Worm (Caenorhabditis elegans) whole organism, L4 larva: Measurements from ENCODE around the gene C05G5.7.

ENCODE experiments used
- F10B5.3 ChIP-seq: sonication (generic microtip); optimal IDR thresholded peaks from 2 replicates; lab custom pipeline; 2016; ENCODE audit warnings: mild to moderate bottlenecking, missing genetic modification characterization, missing compliant biosample characterization
- F49E8.2 ChIP-seq: sonication (generic microtip); optimal IDR thresholded peaks from 2 replicates; lab custom pipeline; 2016; ENCODE audit warnings: missing compliant biosample characterization, mild to moderate bottlenecking, missing genetic modification characterization, borderline replicate concordance
- R02D3.7 ChIP-seq: fragments of 150-350 bp; sonication (generic microtip); optimal IDR thresholded peaks from 3 replicates; lab custom pipeline; 2014; ENCODE audit warnings: missing biosample characterization, missing genetic modification characterization
- Y105C5A.15 ChIP-seq: fragments of 200-800 bp; sonication (Bioruptor generic); IDR thresholded peaks from 2 replicates; pipeline ENCODE4 v1.3.6; 2022; ENCODE audit warnings: missing genetic modification characterization, missing compliant biosample characterization
- ZK546.5 ChIP-seq, 2 experiments: sonication (generic microtip); optimal IDR thresholded peaks; 2 replicates each; lab custom pipeline; 2017; ENCODE audit warnings: missing biosample characterization in 2 of 2, missing genetic modification characterization in 2 of 2
- aha-1 ChIP-seq: fragments of 150-350 bp; peaks from one replicate; lab custom pipeline; 2014; ENCODE audit warnings: missing biosample characterization, missing genetic modification characterization
- ceh-28 ChIP-seq: fragments of 150-350 bp; optimal IDR thresholded peaks from 2 replicates; lab custom pipeline; 2014; ENCODE audit warnings: missing biosample characterization, missing genetic modification reagents, missing genetic modification characterization
- ceh-62 ChIP-seq: sonication (generic microtip); optimal IDR thresholded peaks from 2 replicates; lab custom pipeline; 2017; ENCODE audit warnings: missing biosample characterization, missing genetic modification characterization
- cey-2 ChIP-seq: sonication (generic microtip); optimal IDR thresholded peaks from 3 replicates; lab custom pipeline; 2017; ENCODE audit warnings: missing genetic modification characterization, mild to moderate bottlenecking, missing compliant biosample characterization, antibody characterized with exemption, borderline replicate concordance; ENCODE audit not compliant: insufficient read depth
- daf-12 ChIP-seq: fragments of 150-350 bp; optimal IDR thresholded peaks from 2 replicates; lab custom pipeline; 2014; ENCODE audit warnings: missing biosample characterization, missing genetic modification reagents, missing genetic modification characterization
- daf-19 ChIP-seq: fragments of 200-800 bp; sonication (Bioruptor generic); conservative IDR thresholded peaks from 2 replicates; pipeline ENCODE4 v1.3.6; 2022; ENCODE audit warnings: missing genetic modification characterization, missing compliant biosample characterization
- daf-8 ChIP-seq: fragments of 200-800 bp; sonication (Bioruptor generic); IDR thresholded peaks from 2 replicates; pipeline ENCODE4 v1.3.6; 2022; ENCODE audit warnings: missing genetic modification characterization, missing compliant biosample characterization
- dmd-6 ChIP-seq: fragments of 200-800 bp; sonication (Bioruptor generic); IDR thresholded peaks from 2 replicates; pipeline ENCODE4 v1.3.6; 2022; ENCODE audit warnings: missing genetic modification reagents, missing genetic modification characterization, missing compliant biosample characterization
- dmd-9 ChIP-seq: fragments of 200-800 bp; sonication (Bioruptor generic); IDR thresholded peaks from 2 replicates; pipeline ENCODE4 v1.3.6; 2022; ENCODE audit warnings: missing genetic modification reagents, missing genetic modification characterization, missing compliant biosample characterization
- duxl-1 ChIP-seq: sonication (generic microtip); optimal IDR thresholded peaks from 2 replicates; lab custom pipeline; 2016; ENCODE audit warnings: mild to moderate bottlenecking, missing genetic modification characterization, moderate library complexity, missing compliant biosample characterization; ENCODE audit not compliant: poor library complexity
- dve-1 ChIP-seq: sonication (generic microtip); optimal IDR thresholded peaks from 2 replicates; lab custom pipeline; 2017; ENCODE audit warnings: antibody characterized with exemption, mild to moderate bottlenecking, missing genetic modification characterization, missing compliant biosample characterization; ENCODE audit not compliant: insufficient read depth
- egl-27 ChIP-seq: sonication (generic microtip); optimal IDR thresholded peaks from 3 replicates; lab custom pipeline; 2017; ENCODE audit warnings: missing biosample characterization, missing genetic modification reagents, missing genetic modification characterization
- egl-43 ChIP-seq: fragments of 200-800 bp; sonication (Bioruptor generic); IDR thresholded peaks from 2 replicates; pipeline ENCODE4 v1.3.6; 2022; ENCODE audit warnings: missing genetic modification reagents, missing genetic modification characterization, missing compliant biosample characterization
- fkh-10 ChIP-seq: fragments of 150-350 bp; optimal IDR thresholded peaks from 2 replicates; lab custom pipeline; 2014; ENCODE audit warnings: missing biosample characterization, missing genetic modification reagents, missing genetic modification characterization
- gei-8 ChIP-seq: fragments of 200-800 bp; sonication (Bioruptor generic); optimal IDR thresholded peaks from 2 replicates; lab custom pipeline; 2018; ENCODE audit warnings: mild to moderate bottlenecking, missing genetic modification characterization, missing compliant biosample characterization
- hlh-11 ChIP-seq: fragments of 200-800 bp; sonication (Bioruptor generic); optimal IDR thresholded peaks from 2 replicates; lab custom pipeline; 2018; ENCODE audit warnings: mild to moderate bottlenecking, missing genetic modification characterization, missing compliant biosample characterization
- hlh-30 ChIP-seq: sonication (generic microtip); optimal IDR thresholded peaks from 2 replicates; lab custom pipeline; 2017; ENCODE audit warnings: antibody characterized with exemption, mild to moderate bottlenecking, missing genetic modification characterization, missing compliant biosample characterization; ENCODE audit not compliant: insufficient read depth
- hmg-1.1 ChIP-seq: fragments of 200-800 bp; sonication (Bioruptor generic); IDR thresholded peaks from 2 replicates; pipeline ENCODE4 v1.3.6; 2022; ENCODE audit warnings: missing genetic modification reagents, missing genetic modification characterization, missing compliant biosample characterization
- lin-29 ChIP-seq: fragments of 200-800 bp; sonication (Bioruptor generic); IDR thresholded peaks from 2 replicates; pipeline ENCODE4 v1.3.6; 2022; ENCODE audit warnings: missing genetic modification reagents, missing genetic modification characterization, missing compliant biosample characterization
- lir-3 ChIP-seq: sonication (generic microtip); optimal IDR thresholded peaks from 2 replicates; lab custom pipeline; 2016; ENCODE audit warnings: mild to moderate bottlenecking, missing genetic modification characterization, missing compliant biosample characterization
- lsy-2 ChIP-seq, 2 experiments: fragments of 150-350 bp in 1 of 2; sonication (generic microtip) in 1 of 2; optimal IDR thresholded peaks; 2 replicates each; lab custom pipeline; 2014 to 2017; ENCODE audit warnings: missing biosample characterization in 2 of 2, missing genetic modification characterization in 2 of 2
- mdl-1 ChIP-seq, 2 experiments: fragments of 150-350 bp in 1 of 2; sonication (generic microtip) in 1 of 2; optimal IDR thresholded peaks; 2 replicates each; lab custom pipeline; 2014 to 2017; ENCODE audit warnings: missing biosample characterization in 2 of 2, missing genetic modification characterization in 2 of 2
- mep-1 ChIP-seq: fragments of 150-350 bp; sonication (generic microtip); optimal IDR thresholded peaks from 3 replicates; lab custom pipeline; 2014; ENCODE audit warnings: missing biosample characterization, missing genetic modification characterization
- mes-2 ChIP-seq: sonication (generic microtip); optimal IDR thresholded peaks from 2 replicates; lab custom pipeline; 2016; ENCODE audit warnings: missing genotype, mild to moderate bottlenecking, missing genetic modification characterization, missing compliant biosample characterization; ENCODE audit not compliant: poor library complexity, severe bottlenecking
- mxl-3 ChIP-seq: fragments of 200-800 bp; sonication (Bioruptor generic); optimal IDR thresholded peaks from 2 replicates; lab custom pipeline; 2018; ENCODE audit warnings: mild to moderate bottlenecking, missing genetic modification characterization, missing compliant biosample characterization
- nhr-11 ChIP-seq: fragments of 150-350 bp; optimal IDR thresholded peaks from 2 replicates; lab custom pipeline; 2014; ENCODE audit warnings: missing biosample characterization, missing genetic modification characterization
- nhr-25 ChIP-seq: sonication (generic microtip); optimal IDR thresholded peaks from 2 replicates; lab custom pipeline; 2017; ENCODE audit warnings: missing genetic modification characterization, mild to moderate bottlenecking, missing compliant biosample characterization, antibody characterized with exemption, moderate library complexity, borderline replicate concordance; ENCODE audit not compliant: insufficient read depth
- nhr-28 ChIP-seq: fragments of 150-350 bp; optimal IDR thresholded peaks from 2 replicates; lab custom pipeline; 2014; ENCODE audit warnings: missing biosample characterization, missing genetic modification characterization
- nhr-48 ChIP-seq: sonication (generic microtip); optimal IDR thresholded peaks from 2 replicates; lab custom pipeline; 2016; ENCODE audit warnings: mild to moderate bottlenecking, missing genetic modification characterization, missing compliant biosample characterization
- nhr-77 ChIP-seq: fragments of 150-350 bp; optimal IDR thresholded peaks from 2 replicates; lab custom pipeline; 2014; ENCODE audit warnings: missing biosample characterization, missing genetic modification characterization
- pqm-1 ChIP-seq: sonication (generic microtip); optimal IDR thresholded peaks from 2 replicates; lab custom pipeline; 2017; ENCODE audit warnings: missing biosample characterization, missing genetic modification characterization
- saeg-2 ChIP-seq: fragments of 200-800 bp; sonication (Bioruptor generic); IDR thresholded peaks from 2 replicates; pipeline ENCODE4 v1.3.6; 2022; ENCODE audit warnings: missing genetic modification reagents, missing genetic modification characterization, missing compliant biosample characterization
- set-16 ChIP-seq: fragments of 200-800 bp; sonication (Bioruptor generic); IDR thresholded peaks from 2 replicates; pipeline ENCODE4 v1.3.6; 2022; ENCODE audit warnings: missing genetic modification reagents, missing genetic modification characterization, missing compliant biosample characterization
- tag-97 ChIP-seq: fragments of 200-800 bp; sonication (Bioruptor generic); IDR thresholded peaks from 2 replicates; pipeline ENCODE4 v1.3.6; 2022; ENCODE audit warnings: missing genetic modification characterization, missing compliant biosample characterization
- unc-62 ChIP-seq, 3 experiments: fragments of 150-350 bp in 1 of 3; sonication (generic microtip); optimal IDR thresholded peaks in 2 of 3; peaks in 1 of 3; 1 replicate in 1 of 3; 2 replicates in 2 of 3; lab custom pipeline; 2014 to 2017; ENCODE audit warnings: missing biosample characterization in 3 of 3, missing genetic modification characterization in 3 of 3, missing genetic modification reagents in 3 of 3, missing genotype in 1 of 3
- zfp-2 ChIP-seq: sonication (generic microtip); optimal IDR thresholded peaks from 2 replicates; lab custom pipeline; 2016; ENCODE audit warnings: mild to moderate bottlenecking, missing genetic modification characterization, missing compliant biosample characterization
- ztf-7 ChIP-seq: fragments of 150-350 bp; optimal IDR thresholded peaks from 2 replicates; lab custom pipeline; 2014; ENCODE audit warnings: missing biosample characterization, missing genetic modification characterization

Gene C05G5.7

ce11 chrX:14715459-14715858, 28.1 kb downstream of the C05G5.7 start:
- TF ChIP-seq R02D3.7 (tag; lab: Kevin White, UChicago): no peak
- no peak for TF ChIP-seq nhr-11 (tag; lab: Kevin White, UChicago)
- TF ChIP-seq Y105C5A.15: no peak
- peak; percentile 65 for TF ChIP-seq set-16 (GFP tag; lab: Robert Waterston, UW)
- TF ChIP-seq hlh-30 (tag; lab: Kevin White, UChicago): no peak
- no peak for TF ChIP-seq lin-29

DNA sequence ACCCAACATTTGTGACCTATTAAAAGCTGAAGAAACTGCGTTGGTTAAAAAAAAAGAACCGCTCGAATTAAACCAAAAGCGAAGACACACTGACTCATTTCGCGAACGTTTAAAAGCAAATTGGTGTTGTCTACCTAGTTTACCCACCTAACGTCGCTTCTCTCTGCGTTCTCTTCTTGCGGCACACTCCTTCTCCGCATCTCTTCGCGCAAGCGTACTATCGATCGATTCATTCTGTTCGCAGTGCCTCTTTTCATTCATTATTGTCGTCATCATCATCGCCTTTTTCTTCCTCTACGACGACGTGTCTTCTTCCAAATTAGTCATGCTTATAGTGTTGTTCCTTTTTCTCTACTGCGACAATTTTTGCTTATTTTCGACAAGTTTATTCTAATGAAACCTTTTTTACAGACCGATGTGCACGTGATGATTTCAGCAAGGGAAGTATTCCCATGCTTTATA, 32.4 kb downstream of the C05G5.7 start, which contains the start of gene atrn-1:
TSS of gene atrn-1 (plus strand) at position 412 of the 462 bp plus-strand sequence.
- TF ChIP-seq egl-27: no peak
- TF ChIP-seq nhr-25 (tag; lab: Kevin White, UChicago): no peak
- peak; percentile 23 for TF ChIP-seq hlh-11 (tag; lab: Kevin White, UChicago)
- no peak for TF ChIP-seq fkh-10 (GFP tag; lab: Kevin White, UChicago)
- no peak for TF ChIP-seq tag-97
- TF ChIP-seq F10B5.3: no peak
- TF ChIP-seq lin-29: no peak
- no peak for TF ChIP-seq saeg-2 (GFP tag; lab: Robert Waterston, UW)
- TF ChIP-seq zfp-2: no peak
- TF ChIP-seq gei-8 (GFP tag; lab: Kevin White, UChicago): no peak
- no peak for TF ChIP-seq ztf-7
- TF ChIP-seq egl-43 (GFP tag; lab: Robert Waterston, UW): no peak
- TF ChIP-seq duxl-1 (tag; lab: Kevin White, UChicago): no peak
- peak in 1 of 2 experiments; percentile 54 for TF ChIP-seq unc-62 (GFP tag; optimal IDR thresholded peaks at IDR 0.05 in 1 of 2; lab: Kevin White, UChicago)
- no peak for TF ChIP-seq unc-62 (tag; optimal IDR thresholded peaks at IDR 0.05; lab: Kevin White, UChicago)
- no peak for TF ChIP-seq ZK546.5 (tag; optimal IDR thresholded peaks at IDR 0.05; lab: Kevin White, UChicago)
- no peak for TF ChIP-seq F49E8.2 (tag; lab: Kevin White, UChicago)
- TF ChIP-seq mxl-3 (GFP tag; lab: Kevin White, UChicago): peak; percentile 6
- peak; percentile 2 for TF ChIP-seq nhr-28 (tag; lab: Kevin White, UChicago)
- TF ChIP-seq lir-3 (tag; lab: Kevin White, UChicago): no peak
- TF ChIP-seq ceh-62 (tag; lab: Kevin White, UChicago): no peak
- no peak for TF ChIP-seq dmd-9
- peak; percentile 45 for TF ChIP-seq aha-1
- no peak for TF ChIP-seq nhr-77 (tag; lab: Kevin White, UChicago)
- no peak for TF ChIP-seq cey-2 (tag; lab: Kevin White, UChicago)
- 0 out of 2 replicates have a peak, but pooled peaks have one; percentile 21 for TF ChIP-seq hmg-1.1 (GFP tag; lab: Robert Waterston, UW)
- no peak for TF ChIP-seq dve-1
- TF ChIP-seq mep-1 (tag; lab: Kevin White, UChicago): peak; percentile 15
- no peak for TF ChIP-seq daf-8 (GFP tag; lab: Robert Waterston, UW)
- TF ChIP-seq ceh-28 (tag; lab: Kevin White, UChicago): peak; percentile 57
- no peak for TF ChIP-seq daf-19 (GFP tag; lab: Robert Waterston, UW)
- TF ChIP-seq daf-12: no peak
- no peak for TF ChIP-seq pqm-1 (tag; lab: Kevin White, UChicago)
- no peak for TF ChIP-seq mes-2 (tag; lab: Kevin White, UChicago)

DNA sequence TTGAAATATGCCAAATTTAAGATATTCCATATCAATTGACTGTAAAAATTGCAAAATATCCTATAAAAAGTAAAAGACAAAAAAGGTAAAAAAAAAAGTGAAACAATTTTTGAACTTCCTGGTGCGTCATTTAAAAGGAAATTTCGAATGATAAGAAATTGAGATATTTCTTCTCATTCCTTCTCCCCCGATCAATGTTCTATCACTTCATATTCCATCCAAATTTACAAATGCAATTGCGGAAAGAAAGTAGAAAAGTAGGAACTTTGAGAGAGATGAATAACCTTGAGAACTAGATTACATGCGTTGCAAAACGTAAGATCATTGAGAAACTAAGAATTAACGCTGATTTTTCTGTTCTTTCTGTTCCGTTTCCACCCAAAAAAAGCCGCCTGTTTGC, 34.0 kb downstream of the C05G5.7 start:
- TF ChIP-seq nhr-28 (tag; lab: Kevin White, UChicago): peak; percentile 23
- TF ChIP-seq pqm-1 (tag; lab: Kevin White, UChicago): no peak
- TF ChIP-seq dmd-6: peak; percentile 21; the same call in 1 of the 2 replicates
- TF ChIP-seq lsy-2 (tag; optimal IDR thresholded peaks at IDR 0.05; lab: Kevin White, UChicago): no peak
- TF ChIP-seq mdl-1 (tag; optimal IDR thresholded peaks at IDR 0.05; lab: Kevin White, UChicago): peak in 1 of 2 experiments; percentile 10
- TF ChIP-seq nhr-48 (tag; lab: Kevin White, UChicago): no peak
